Worm (Caenorhabditis elegans) whole organism, mixed stage, embryonic: Measurements from ENCODE around the gene lgc-54.

Experiments
- bed-3 ChIP-seq: fragments of 200-800 bp; sonication (Bioruptor generic); optimal IDR thresholded peaks from 3 replicates; lab custom pipeline; 2018; ENCODE audit warnings: mild to moderate bottlenecking, missing genetic modification characterization, moderate library complexity, missing compliant biosample characterization
- blmp-1 ChIP-seq: fragments of 150-350 bp; optimal IDR thresholded peaks from 2 replicates; lab custom pipeline; 2014; ENCODE audit warnings: missing biosample characterization, missing genetic modification characterization
- ceh-43 ChIP-seq: fragments of 200-800 bp; sonication (Bioruptor generic); optimal IDR thresholded peaks from 2 replicates; lab custom pipeline; 2018; ENCODE audit warnings: mild to moderate bottlenecking, missing genetic modification characterization, moderate library complexity, missing compliant biosample characterization
- ceh-83 ChIP-seq: fragments of 200-800 bp; sonication (Bioruptor generic); optimal IDR thresholded peaks from 2 replicates; lab custom pipeline; 2018; ENCODE audit warnings: mild to moderate bottlenecking, missing genetic modification characterization, missing compliant biosample characterization
- ces-1 ChIP-seq: fragments of 150-350 bp; optimal IDR thresholded peaks from 2 replicates; lab custom pipeline; 2014; ENCODE audit warnings: missing biosample characterization, missing genetic modification reagents, missing genetic modification characterization
- cnd-1 ChIP-seq: fragments of 200-800 bp; sonication (Bioruptor generic); optimal IDR thresholded peaks from 2 replicates; lab custom pipeline; 2018; ENCODE audit warnings: mild to moderate bottlenecking, missing genetic modification characterization, missing compliant biosample characterization
- drap-1 ChIP-seq: fragments of 200-800 bp; sonication (Bioruptor generic); optimal IDR thresholded peaks from 3 replicates; lab custom pipeline; 2018; ENCODE audit warnings: mild to moderate bottlenecking, missing genetic modification characterization, missing compliant biosample characterization
- elt-1 ChIP-seq: sonication (generic microtip); optimal IDR thresholded peaks from 2 replicates; lab custom pipeline; 2017; ENCODE audit warnings: missing genetic modification characterization, mild to moderate bottlenecking, missing compliant biosample characterization, antibody characterized with exemption, moderate library complexity, borderline replicate concordance; ENCODE audit not compliant: insufficient read depth
- elt-3 ChIP-seq: fragments of 150-350 bp; optimal IDR thresholded peaks from 2 replicates; lab custom pipeline; 2014; ENCODE audit warnings: missing biosample characterization, missing genetic modification characterization
- flh-1 ChIP-seq: fragments of 200-800 bp; sonication (Bioruptor generic); optimal IDR thresholded peaks from 2 replicates; lab custom pipeline; 2018; ENCODE audit warnings: mild to moderate bottlenecking, missing genetic modification characterization, moderate library complexity, missing compliant biosample characterization
- ham-2 ChIP-seq: fragments of 200-800 bp; sonication (Bioruptor generic); optimal IDR thresholded peaks from 2 replicates; lab custom pipeline; 2018; ENCODE audit warnings: mild to moderate bottlenecking, missing genetic modification characterization, missing compliant biosample characterization
- hlh-1 ChIP-seq: fragments of 150-350 bp; optimal IDR thresholded peaks from 2 replicates; lab custom pipeline; 2014; ENCODE audit warnings: missing biosample characterization, missing genetic modification reagents, missing genetic modification characterization
- lin-13 ChIP-seq: fragments of 150-350 bp; optimal IDR thresholded peaks from 2 replicates; lab custom pipeline; 2014; ENCODE audit warnings: missing biosample characterization, missing genetic modification characterization
- lin-32 ChIP-seq: fragments of 200-800 bp; sonication (Bioruptor generic); optimal IDR thresholded peaks from 2 replicates; lab custom pipeline; 2018; ENCODE audit warnings: mild to moderate bottlenecking, missing genetic modification characterization, missing compliant biosample characterization
- lsy-2 ChIP-seq: fragments of 150-350 bp; optimal IDR thresholded peaks from 2 replicates; lab custom pipeline; 2014; ENCODE audit warnings: missing biosample characterization, missing genetic modification characterization
- mab-5 ChIP-seq: fragments of 150-350 bp; optimal IDR thresholded peaks from 2 replicates; lab custom pipeline; 2014; ENCODE audit warnings: missing biosample characterization, missing genetic modification characterization
- mep-1 ChIP-seq: fragments of 150-350 bp; optimal IDR thresholded peaks from 2 replicates; lab custom pipeline; 2017; ENCODE audit warnings: missing biosample characterization, missing genetic modification reagents, missing genetic modification characterization, inconsistent platforms
- mls-2 ChIP-seq: sonication (generic microtip); optimal IDR thresholded peaks from 2 replicates; lab custom pipeline; 2016; ENCODE audit warnings: mild to moderate bottlenecking, missing genetic modification characterization, moderate library complexity, missing compliant biosample characterization
- nhr-12 ChIP-seq: fragments of 150-350 bp; optimal IDR thresholded peaks from 2 replicates; lab custom pipeline; 2014; ENCODE audit warnings: missing biosample characterization, missing genetic modification characterization
- nhr-2 ChIP-seq: fragments of 150-350 bp; optimal IDR thresholded peaks from 2 replicates; lab custom pipeline; 2014; ENCODE audit warnings: missing biosample characterization, missing genetic modification characterization
- nhr-237 ChIP-seq: fragments of 150-350 bp; optimal IDR thresholded peaks from 2 replicates; lab custom pipeline; 2014; ENCODE audit warnings: missing biosample characterization, missing genetic modification characterization
- nhr-28 ChIP-seq: fragments of 150-350 bp; optimal IDR thresholded peaks from 2 replicates; lab custom pipeline; 2014; ENCODE audit warnings: missing biosample characterization, missing genetic modification characterization
- nhr-76 ChIP-seq: sonication (generic microtip); optimal IDR thresholded peaks from 2 replicates; lab custom pipeline; 2017; ENCODE audit warnings: missing biosample characterization, missing genetic modification characterization
- pha-4 ChIP-seq: fragments of 150-350 bp; optimal IDR thresholded peaks from 2 replicates; lab custom pipeline; 2018; ENCODE audit warnings: missing biosample characterization, missing genetic modification reagents, missing genetic modification characterization
- sem-2 ChIP-seq: fragments of 200-800 bp; sonication (Bioruptor generic); optimal IDR thresholded peaks from 2 replicates; lab custom pipeline; 2018; ENCODE audit warnings: mild to moderate bottlenecking, missing genetic modification characterization, missing compliant biosample characterization
- snpc-4 ChIP-seq: fragments of 150-350 bp; optimal IDR thresholded peaks from 2 replicates; lab custom pipeline; 2014; ENCODE audit warnings: missing biosample characterization, missing genetic modification characterization
- sptf-1 ChIP-seq: sonication (generic microtip); optimal IDR thresholded peaks from 2 replicates; lab custom pipeline; 2017; ENCODE audit warnings: mild to moderate bottlenecking, missing genetic modification characterization, moderate library complexity, missing compliant biosample characterization
- tbx-8 ChIP-seq: fragments of 200-800 bp; sonication (Bioruptor generic); optimal IDR thresholded peaks from 2 replicates; lab custom pipeline; 2018; ENCODE audit warnings: mild to moderate bottlenecking, missing genetic modification characterization, moderate library complexity, missing compliant biosample characterization
- unc-120 ChIP-seq: sonication (generic microtip); optimal IDR thresholded peaks from 2 replicates; lab custom pipeline; 2017; ENCODE audit warnings: missing genetic modification characterization, missing compliant biosample characterization; ENCODE audit not compliant: poor library complexity, severe bottlenecking
- unc-39 ChIP-seq: fragments of 150-350 bp; optimal IDR thresholded peaks from 2 replicates; lab custom pipeline; 2014; ENCODE audit warnings: missing biosample characterization, missing genetic modification characterization
- unc-62 ChIP-seq: fragments of 150-350 bp; optimal IDR thresholded peaks from 2 replicates; lab custom pipeline; 2014; ENCODE audit warnings: missing biosample characterization, missing genetic modification reagents, missing genetic modification characterization
- zip-8 ChIP-seq: fragments of 150-350 bp; optimal IDR thresholded peaks from 2 replicates; lab custom pipeline; 2014; ENCODE audit warnings: missing biosample characterization, missing genetic modification characterization
- ztf-11 ChIP-seq: fragments of 150-350 bp; optimal IDR thresholded peaks from 2 replicates; lab custom pipeline; 2014; ENCODE audit warnings: missing biosample characterization, missing genetic modification characterization

Gene lgc-54

ce11 chrV:6817184-6817583 lies 29.2 kb downstream of the lgc-54 start, which contains the start of gene dmsr-14:
dmsr-14 (minus strand) TSS chrV:6817284.
- TF ChIP-seq ceh-43 (GFP tag; lab: Kevin White, UChicago) (no peak), bed-3 (GFP tag; lab: Kevin White, UChicago) (no peak), lin-32 (GFP tag; lab: Kevin White, UChicago) (no peak), nhr-28 (tag; lab: Kevin White, UChicago) (no peak), mls-2 (no peak), nhr-76 (no peak), cnd-1 (tag; lab: Kevin White, UChicago) (no peak), ceh-83 (GFP tag; lab: Kevin White, UChicago) (no peak), ces-1 (GFP tag; lab: Kevin White, UChicago) (no peak), drap-1 (GFP tag; lab: Kevin White, UChicago) (no peak), sptf-1 (tag; lab: Kevin White, UChicago) (no peak), lsy-2 (tag; lab: Kevin White, UChicago) (no peak), hlh-1 (tag; lab: Kevin White, UChicago) (no peak), pha-4 (tag; lab: Kevin White, UChicago) (no peak)

ce11 chrV:6813862-6814261 lies 32.5 kb downstream of the lgc-54 start:
- TF ChIP-seq bed-3 (GFP tag; lab: Kevin White, UChicago) (no peak), sptf-1 (tag; lab: Kevin White, UChicago) (no peak), snpc-4 (no peak), cnd-1 (tag; lab: Kevin White, UChicago) (no peak), elt-1 (tag; lab: Kevin White, UChicago) (no peak), lsy-2 (tag; lab: Kevin White, UChicago) (no peak), ham-2 (GFP tag; lab: Kevin White, UChicago) (no peak), mep-1 (tag; lab: Kevin White, UChicago) (no peak), unc-62 (GFP tag; lab: Kevin White, UChicago) (no peak), mls-2 (no peak), hlh-1 (tag; lab: Kevin White, UChicago) (no peak), nhr-237 (tag; lab: Kevin White, UChicago) (no peak), ceh-43 (GFP tag; lab: Kevin White, UChicago) (no peak), elt-3 (no peak), ceh-83 (GFP tag; lab: Kevin White, UChicago) (no peak), ces-1 (GFP tag; lab: Kevin White, UChicago) (no peak), ztf-11 (tag; lab: Kevin White, UChicago) (no peak), nhr-28 (tag; lab: Kevin White, UChicago) (no peak)

- no peak for TF ChIP-seq ham-2 (GFP tag; lab: Kevin White, UChicago)
- no peak for TF ChIP-seq sem-2 (GFP tag; lab: Kevin White, UChicago)
- no peak for TF ChIP-seq snpc-4
- TF ChIP-seq unc-39: no peak
- no peak for TF ChIP-seq elt-1 (tag; lab: Kevin White, UChicago)
- TF ChIP-seq zip-8 (tag; lab: Kevin White, UChicago): no peak
Observed at ce11 chrV:6811863-6812262, 34.5 kb downstream of the lgc-54 start.

- no peak for TF ChIP-seq nhr-28 (tag; lab: Kevin White, UChicago)
- TF ChIP-seq nhr-12 (tag; lab: Kevin White, UChicago): no peak
- TF ChIP-seq zip-8 (tag; lab: Kevin White, UChicago): no peak
- TF ChIP-seq pha-4 (tag; lab: Kevin White, UChicago): no peak
- TF ChIP-seq tbx-8 (GFP tag; lab: Kevin White, UChicago): no peak
- TF ChIP-seq nhr-2 (tag; lab: Kevin White, UChicago): no peak
- no peak for TF ChIP-seq ham-2 (GFP tag; lab: Kevin White, UChicago)
- no peak for TF ChIP-seq unc-62 (GFP tag; lab: Kevin White, UChicago)
- TF ChIP-seq lin-13: no peak
- TF ChIP-seq unc-120 (tag; lab: Kevin White, UChicago): no peak
- no peak for TF ChIP-seq ztf-11 (tag; lab: Kevin White, UChicago)
- no peak for TF ChIP-seq sptf-1 (tag; lab: Kevin White, UChicago)
- no peak for TF ChIP-seq hlh-1 (tag; lab: Kevin White, UChicago)
- no peak for TF ChIP-seq blmp-1
- no peak for TF ChIP-seq nhr-76
Observed at ce11 chrV:6810091-6810490, 36.3 kb downstream of the lgc-54 start.

- no peak for TF ChIP-seq ztf-11 (tag; lab: Kevin White, UChicago)
- no peak for TF ChIP-seq mab-5
- no peak for TF ChIP-seq ceh-43 (GFP tag; lab: Kevin White, UChicago)
- no peak for TF ChIP-seq nhr-76
- TF ChIP-seq unc-39: no peak
- TF ChIP-seq pha-4 (tag; lab: Kevin White, UChicago): no peak
- TF ChIP-seq hlh-1 (tag; lab: Kevin White, UChicago): no peak
- no peak for TF ChIP-seq flh-1 (GFP tag; lab: Kevin White, UChicago)
- no peak for TF ChIP-seq snpc-4
- no peak for TF ChIP-seq nhr-28 (tag; lab: Kevin White, UChicago)
- no peak for TF ChIP-seq ham-2 (GFP tag; lab: Kevin White, UChicago)
- no peak for TF ChIP-seq ces-1 (GFP tag; lab: Kevin White, UChicago)
- no peak for TF ChIP-seq mep-1 (tag; lab: Kevin White, UChicago)
- no peak for TF ChIP-seq elt-3
- TF ChIP-seq nhr-12 (tag; lab: Kevin White, UChicago): no peak
- TF ChIP-seq blmp-1: no peak
- TF ChIP-seq lin-32 (GFP tag; lab: Kevin White, UChicago): no peak
- no peak for TF ChIP-seq mls-2
Observed at ce11 chrV:6808962-6809361, 37.4 kb downstream of the lgc-54 start, which contains the start of gene dmsr-16. dmsr-16 (minus strand) TSS chrV:6809062.
